Worm (Caenorhabditis elegans): Measurements from ENCODE around the gene B0457.4.

Gene B0457.4

DNA sequence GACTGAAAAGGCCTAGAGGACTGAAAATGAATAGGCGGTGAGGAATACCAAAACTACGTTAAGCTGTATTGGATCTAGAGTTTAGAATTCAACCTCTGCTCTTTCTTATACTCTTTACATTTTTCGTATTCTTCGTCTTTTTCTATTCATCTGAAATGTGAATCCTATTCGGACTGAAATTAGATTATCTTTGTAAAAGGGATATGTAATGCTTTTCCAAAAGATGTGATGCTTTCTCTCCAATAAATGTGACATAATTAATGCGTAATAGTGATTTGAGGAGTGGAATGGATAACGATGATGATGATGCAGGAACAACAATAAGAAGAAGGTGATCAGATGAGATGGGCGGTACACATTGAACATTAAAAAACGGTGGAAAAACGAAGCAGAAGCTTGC is 36.8 kb upstream of the B0457.4 start:
- TF ChIP-seq B0336.3 (GFP tag; IDR thresholded peaks at IDR 0.05) (no peak), pha-4 (tag; optimal IDR thresholded peaks at IDR 0.05) (no peak), snpc-1.1 (tag; optimal IDR thresholded peaks at IDR 0.05; ENCODE audit: insufficient read depth) (no peak)

DNA sequence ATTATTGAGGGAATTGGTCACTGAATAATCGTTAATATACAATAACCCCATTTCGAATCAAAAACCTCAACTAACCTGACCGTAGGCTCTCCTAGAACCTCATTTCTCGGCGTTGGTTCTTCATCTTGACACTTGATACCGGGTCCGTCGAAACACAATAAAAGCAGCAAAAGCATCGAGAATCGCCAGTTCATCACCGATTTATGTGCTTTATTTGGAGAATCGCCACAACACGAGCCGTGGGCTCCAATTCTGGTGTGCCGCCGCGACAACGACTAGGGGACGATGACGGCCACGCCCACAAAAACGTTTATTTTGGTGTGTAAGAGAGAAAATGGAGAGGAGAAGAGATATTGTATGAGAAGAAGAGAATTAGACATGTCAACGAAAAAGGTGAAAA is 35.6 kb upstream of the B0457.4 start, which contains the start of gene cutl-15:
TSS of gene cutl-15 (minus strand) at position 298 of the 400 bp plus-strand sequence.
- TF ChIP-seq unc-62 (GFP tag; optimal IDR thresholded peaks at IDR 0.05) (no peak), lir-1 (GFP tag; conservative IDR thresholded peaks at IDR 0.05) (no peak), madf-3 (GFP tag; IDR thresholded peaks at IDR 0.05) (no peak)

DNA sequence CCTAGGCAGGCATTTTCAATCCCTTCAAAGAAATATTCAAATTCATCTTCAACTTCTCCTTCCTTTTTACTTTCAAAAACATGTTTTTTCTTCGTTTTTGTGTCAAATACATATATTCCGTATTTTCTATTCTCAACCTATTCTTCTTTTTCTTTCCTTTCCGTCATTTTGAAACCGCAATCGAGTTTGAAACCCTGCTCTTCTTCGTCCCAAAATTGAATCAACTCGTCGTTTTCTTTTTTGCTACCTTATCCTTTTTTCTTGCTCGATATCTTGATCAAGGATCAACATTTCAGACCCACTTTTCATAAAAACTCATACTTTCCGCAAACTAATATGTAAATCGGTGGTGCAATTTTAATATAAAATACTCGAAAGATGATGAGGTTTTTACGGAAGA is 33.3 kb upstream of the B0457.4 start:
- no peak for TF ChIP-seq nhr-80 (tag; optimal IDR thresholded peaks at IDR 0.05)
- TF ChIP-seq F10E7.11 (tag; optimal IDR thresholded peaks at IDR 0.05): no peak
- TF ChIP-seq F52B5.7 (tag; optimal IDR thresholded peaks at IDR 0.05): no peak
- no peak for TF ChIP-seq ceh-91 (GFP tag; IDR thresholded peaks at IDR 0.05)
- TF ChIP-seq ama-1 (optimal IDR thresholded peaks at IDR 0.05): no peak
- TF ChIP-seq ama-1 (GFP tag; optimal IDR thresholded peaks at IDR 0.05): no peak
- no peak for TF ChIP-seq ceh-58 (GFP tag; IDR thresholded peaks at IDR 0.05)

DNA sequence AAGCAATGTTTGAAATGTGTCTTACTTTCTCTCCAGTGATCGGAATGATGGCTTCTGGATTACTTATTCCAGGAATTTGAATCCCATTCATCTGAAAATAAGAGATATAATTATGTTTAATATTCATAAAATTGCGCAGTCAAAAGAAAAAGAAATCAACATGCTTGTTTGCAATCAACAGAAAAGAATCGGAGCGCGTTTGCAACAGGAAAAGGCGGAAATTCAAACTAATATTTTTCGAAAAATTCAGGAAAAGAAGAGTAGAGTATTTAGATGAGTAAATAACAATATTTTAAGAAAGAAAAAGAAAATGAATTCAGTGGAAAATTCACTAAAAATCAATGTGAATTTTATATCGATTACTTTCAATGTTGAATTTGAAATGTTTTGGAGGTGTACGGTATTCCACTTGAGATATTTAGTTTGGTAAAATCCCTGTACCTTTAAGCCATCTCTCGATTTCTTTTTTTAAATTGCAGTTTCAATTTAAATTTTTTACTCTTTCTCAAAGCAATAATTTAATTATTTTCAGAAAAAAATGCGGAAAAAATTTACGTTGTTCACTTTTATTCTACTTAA is 28.6 kb upstream of the B0457.4 start, which contains the start of the genes set-17 and T21B10.4:
TSS of gene set-17 (minus strand) at position 127 of the 579 bp plus-strand sequence.
TSS of gene T21B10.4 (plus strand) at position 533 of the 579 bp plus-strand sequence.
- no peak for TF ChIP-seq mes-4 (tag; optimal IDR thresholded peaks at IDR 0.05)
- no peak for TF ChIP-seq repo-1 (tag; optimal IDR thresholded peaks at IDR 0.05)
- no peak for TF ChIP-seq T26A5.8 (tag; optimal IDR thresholded peaks at IDR 0.05)
- TF ChIP-seq nhr-27 (tag; optimal IDR thresholded peaks at IDR 0.05): no peak
- TF ChIP-seq xnd-1 (tag; optimal IDR thresholded peaks at IDR 0.05): peak; percentile 19
- TF ChIP-seq ceh-79 (tag; optimal IDR thresholded peaks at IDR 0.05): no peak
- no peak for TF ChIP-seq pbrm-1 (GFP tag; IDR thresholded peaks at IDR 0.05)
- peak; percentile 19; the same call in 1 of the 2 replicates for TF ChIP-seq mcd-1 (GFP tag; IDR thresholded peaks at IDR 0.05)
- no peak for TF ChIP-seq F55B11.4 (tag; optimal IDR thresholded peaks at IDR 0.05; ENCODE audit: borderline replicate concordance, insufficient read depth)
- no peak for TF ChIP-seq Y79H2A.3 (GFP tag; conservative IDR thresholded peaks at IDR 0.05)
- peak; percentile 54 for TF ChIP-seq madf-6 (GFP tag; IDR thresholded peaks at IDR 0.05)
- TF ChIP-seq lin-54 (GFP tag; optimal IDR thresholded peaks at IDR 0.05): peak; percentile 80
- TF ChIP-seq mel-28 (tag; optimal IDR thresholded peaks at IDR 0.05; ENCODE audit: borderline replicate concordance): no peak
- TF ChIP-seq mxl-1 (tag; optimal IDR thresholded peaks at IDR 0.05): no peak
- TF ChIP-seq somi-1 (GFP tag; optimal IDR thresholded peaks at IDR 0.05): no peak
- no peak for TF ChIP-seq B0019.2 (GFP tag; conservative IDR thresholded peaks at IDR 0.05)
- peak; percentile 53 for TF ChIP-seq him-1 (tag; optimal IDR thresholded peaks at IDR 0.05)
- peak; percentile 25 for TF ChIP-seq efl-1 (GFP tag; optimal IDR thresholded peaks at IDR 0.05)
- peak; percentile 84 for TF ChIP-seq lsl-1 (GFP tag; optimal IDR thresholded peaks at IDR 0.05)
- TF ChIP-seq dpff-1 (tag; optimal IDR thresholded peaks at IDR 0.05): no peak
- TF ChIP-seq atf-7 (tag; optimal IDR thresholded peaks at IDR 0.05): no peak
- TF ChIP-seq sdz-38 (tag; optimal IDR thresholded peaks at IDR 0.05): no peak
- 0 out of 2 replicates have a peak, but pooled peaks have one; percentile 24 for TF ChIP-seq madf-8 (GFP tag; conservative IDR thresholded peaks at IDR 0.05)
- no peak for TF ChIP-seq hmg-1.2 (GFP tag; IDR thresholded peaks at IDR 0.05)
- no peak for TF ChIP-seq ztf-28 (GFP tag; IDR thresholded peaks at IDR 0.05)
- TF ChIP-seq athp-1 (tag; optimal IDR thresholded peaks at IDR 0.05): no peak
- no peak for TF ChIP-seq chd-7 (tag; optimal IDR thresholded peaks at IDR 0.05)
- peak; percentile 81 for TF ChIP-seq F33H1.4 (GFP tag; IDR thresholded peaks at IDR 0.05)
